Worm (Caenorhabditis elegans): ENCODE measurements around the gene rrf-3.

ce11 chrII:8129040-8129387 lies 33.3 kb upstream of the rrf-3 start:
- TF ChIP-seq mep-1 (tag; optimal IDR thresholded peaks at IDR 0.05) (no peak), unc-39 (tag; optimal IDR thresholded peaks at IDR 0.05) (no peak), nhr-12 (tag; optimal IDR thresholded peaks at IDR 0.05) (no peak)
